Fruit fly (Drosophila melanogaster): ENCODE measurements around the gene Flad1.

- TF ChIP-seq CG6854 (GFP tag; optimal IDR thresholded peaks at IDR 0.05): peak; percentile 83
- no peak for TF ChIP-seq CG8632 (GFP tag; optimal IDR thresholded peaks at IDR 0.05)
Measured at dm6 chrX:12890166-12890825, 13.0 kb downstream of the Flad1 start.
